Worm (Caenorhabditis elegans) whole organism, L4 larva: Measurements from ENCODE around the gene F35F10.6.

Experiments
- R02D3.7 ChIP-seq: fragments of 150-350 bp; sonication (generic microtip); optimal IDR thresholded peaks from 3 replicates; lab custom pipeline; 2014; ENCODE audit warnings: missing biosample characterization, missing genetic modification characterization
- T20F7.1 ChIP-seq: fragments of 200-800 bp; sonication (Bioruptor generic); optimal IDR thresholded peaks from 2 replicates; lab custom pipeline; 2018; ENCODE audit warnings: mild to moderate bottlenecking, missing genetic modification characterization, missing compliant biosample characterization
- ctbp-1 ChIP-seq: fragments of 200-800 bp; sonication (Bioruptor generic); IDR thresholded peaks from 2 replicates; pipeline ENCODE4 v1.3.6; 2022; ENCODE audit warnings: missing genetic modification reagents, missing genetic modification characterization, missing compliant biosample characterization
- egl-27 ChIP-seq: sonication (generic microtip); optimal IDR thresholded peaks from 3 replicates; lab custom pipeline; 2017; ENCODE audit warnings: missing biosample characterization, missing genetic modification reagents, missing genetic modification characterization
- fkh-10 ChIP-seq: fragments of 150-350 bp; optimal IDR thresholded peaks from 2 replicates; lab custom pipeline; 2014; ENCODE audit warnings: missing biosample characterization, missing genetic modification reagents, missing genetic modification characterization
- mxl-2 ChIP-seq: fragments of 200-800 bp; sonication (Bioruptor generic); conservative IDR thresholded peaks from 2 replicates; pipeline ENCODE4 v1.3.6; 2022; ENCODE audit warnings: missing genetic modification reagents, missing genetic modification characterization, missing compliant biosample characterization
- nhr-11 ChIP-seq: fragments of 150-350 bp; optimal IDR thresholded peaks from 2 replicates; lab custom pipeline; 2014; ENCODE audit warnings: missing biosample characterization, missing genetic modification characterization
- nhr-111 ChIP-seq: fragments of 200-800 bp; sonication (Bioruptor generic); optimal IDR thresholded peaks from 2 replicates; lab custom pipeline; 2018; ENCODE audit warnings: mild to moderate bottlenecking, missing genetic modification characterization, missing compliant biosample characterization
- rbr-2 ChIP-seq: sonication (generic microtip); optimal IDR thresholded peaks from 2 replicates; lab custom pipeline; 2016; ENCODE audit warnings: missing genotype, missing genetic modification characterization, missing compliant biosample characterization
- skn-1 ChIP-seq: fragments of 150-350 bp; optimal IDR thresholded peaks from 2 replicates; lab custom pipeline; 2014; ENCODE audit warnings: missing biosample characterization, missing genetic modification characterization
- tra-1 ChIP-seq: fragments of 200-800 bp; sonication (Bioruptor generic); IDR thresholded peaks from 2 replicates; pipeline ENCODE4 v1.3.6; 2022; ENCODE audit warnings: missing genetic modification reagents, missing genetic modification characterization, missing compliant biosample characterization
- unc-62 ChIP-seq, 3 experiments: fragments of 150-350 bp in 1 of 3; sonication (generic microtip); optimal IDR thresholded peaks in 2 of 3; peaks in 1 of 3; 1 replicate in 1 of 3; 2 replicates in 2 of 3; lab custom pipeline; 2014 to 2017; ENCODE audit warnings: missing biosample characterization in 3 of 3, missing genetic modification characterization in 3 of 3, missing genetic modification reagents in 3 of 3, missing genotype in 1 of 3

DNA sequence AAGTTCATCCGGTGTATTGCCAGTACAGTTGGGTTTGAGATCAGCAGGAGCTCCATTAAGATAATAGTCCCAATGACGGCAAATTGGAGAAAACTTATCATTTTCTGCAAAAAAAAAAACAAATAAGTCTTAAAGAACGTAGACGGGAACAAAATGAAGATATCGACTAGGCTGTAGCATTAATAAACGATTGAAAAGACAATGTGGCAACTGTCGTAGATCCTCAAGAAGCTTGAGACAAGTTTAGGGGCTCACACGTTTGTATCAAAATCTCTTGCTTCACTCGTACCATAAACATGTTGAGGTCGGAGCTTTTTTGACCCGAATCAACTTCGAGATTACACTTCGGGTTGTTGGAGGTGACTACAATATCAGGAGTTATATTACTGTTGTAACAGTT lies 30.8 kb upstream of the F35F10.6 start, which contains the start of gene F35F10.14:
- TF ChIP-seq fkh-10 (GFP tag; lab: Kevin White, UChicago) (no peak), mxl-2 (GFP tag; lab: Robert Waterston, UW) (no peak), tra-1 (no peak), rbr-2 (tag; lab: Kevin White, UChicago) (no peak), unc-62 (GFP tag; optimal IDR thresholded peaks at IDR 0.05 in 1 of 2; lab: Kevin White, UChicago) (no peak), unc-62 (tag; optimal IDR thresholded peaks at IDR 0.05; lab: Kevin White, UChicago) (no peak), egl-27 (no peak), ctbp-1 (GFP tag; lab: Robert Waterston, UW) (no peak), skn-1 (tag; lab: Kevin White, UChicago) (no peak), nhr-11 (no peak), R02D3.7 (tag; lab: Kevin White, UChicago) (no peak), nhr-111 (GFP tag; lab: Kevin White, UChicago) (no peak), T20F7.1 (GFP tag; lab: Kevin White, UChicago) (no peak)
